Fruit fly (Drosophila melanogaster) whole organism, embryonic: ENCODE results near the gene CG42820.

ENCODE experiments used
- Atf6 ChIP-seq: fragments of 200-800 bp; sonication (Bioruptor generic); IDR thresholded peaks from 2 replicates; pipeline ENCODE4 v1.3.6; 2022; ENCODE audit warnings: missing biosample characterization, missing genetic modification characterization
- CG12391 ChIP-seq: fragments of 200-800 bp; sonication (Bioruptor generic); optimal IDR thresholded peaks from 3 replicates; lab custom pipeline; 2018; ENCODE audit warnings: missing biosample characterization, mild to moderate bottlenecking, missing genetic modification characterization, moderate library complexity
- CG13424 ChIP-seq: fragments of 200-800 bp; sonication (Bioruptor generic); optimal IDR thresholded peaks from 2 replicates; lab custom pipeline; 2019; ENCODE audit warnings: missing biosample characterization, mild to moderate bottlenecking, missing genetic modification characterization, moderate library complexity
- CG16813 ChIP-seq: fragments of 200-800 bp; sonication (Bioruptor generic); IDR thresholded peaks from 3 replicates; pipeline ENCODE4 v1.3.6; 2022; ENCODE audit warnings: missing biosample characterization, missing genetic modification characterization; ENCODE audit not compliant: partially characterized antibody
- CG17829 ChIP-seq: fragments of 200-800 bp; optimal IDR thresholded peaks from 2 replicates; lab custom pipeline; 2019; ENCODE audit warnings: missing biosample characterization, mild to moderate bottlenecking, missing genetic modification characterization, moderate library complexity
- CG5245 ChIP-seq: fragments of 200-800 bp; sonication (Bioruptor generic); optimal IDR thresholded peaks from 3 replicates; lab custom pipeline; 2016; ENCODE audit warnings: missing biosample characterization, missing genetic modification characterization
- CG7372 ChIP-seq: fragments of 200-800 bp; sonication (Bioruptor generic); IDR thresholded peaks from 2 replicates; pipeline ENCODE4 v1.3.6; 2022; ENCODE audit warnings: missing biosample characterization, missing genetic modification characterization
- Chrac-16 ChIP-seq: fragments of 200-800 bp; sonication (Bioruptor generic); optimal IDR thresholded peaks from 3 replicates; lab custom pipeline; 2016; ENCODE audit warnings: missing biosample characterization, missing genetic modification characterization
- Dip3 ChIP-seq: fragments of 200-800 bp; sonication (Bioruptor generic); optimal IDR thresholded peaks from 3 replicates; lab custom pipeline; 2016; ENCODE audit warnings: missing biosample characterization, missing genetic modification characterization
- Ets65A ChIP-seq: fragments of 200-800 bp; sonication (Bioruptor generic); peaks from one replicate; lab custom pipeline; 2016; ENCODE audit warnings: missing biosample characterization, missing genetic modification characterization
- Gug ChIP-seq: fragments of 200-800 bp; sonication (Bioruptor generic); IDR thresholded peaks from 4 replicates; pipeline ENCODE4 v1.3.6; 2022; ENCODE audit warnings: missing biosample characterization, missing genetic modification characterization
- Hey ChIP-seq: fragments of 200-800 bp; sonication (Bioruptor generic); optimal IDR thresholded peaks from 3 replicates; lab custom pipeline; 2018; ENCODE audit warnings: missing biosample characterization, mild to moderate bottlenecking, missing genetic modification characterization
- Hmr ChIP-seq: fragments of 200-800 bp; sonication (Bioruptor generic); optimal IDR thresholded peaks from 3 replicates; lab custom pipeline; 2017; ENCODE audit warnings: mild to moderate bottlenecking, missing biosample characterization, missing genetic modification reagents, missing genetic modification characterization
- Hr3 ChIP-seq: fragments of 200-800 bp; sonication (Bioruptor generic); optimal IDR thresholded peaks from 3 replicates; lab custom pipeline; 2016; ENCODE audit warnings: missing biosample characterization, missing genetic modification characterization
- Jarid2 ChIP-seq: fragments of 200-800 bp; sonication (Bioruptor generic); optimal IDR thresholded peaks from 3 replicates; lab custom pipeline; 2017; ENCODE audit warnings: mild to moderate bottlenecking, missing biosample characterization, missing genetic modification reagents, missing genetic modification characterization
- Max ChIP-seq: fragments of 200-800 bp; sonication (Bioruptor generic); optimal IDR thresholded peaks from 2 replicates; lab custom pipeline; 2016; ENCODE audit warnings: missing biosample characterization, mild to moderate bottlenecking, missing genetic modification characterization
- Oli ChIP-seq: fragments of 200-800 bp; sonication (Bioruptor generic); optimal IDR thresholded peaks from 2 replicates; lab custom pipeline; 2018; ENCODE audit warnings: missing biosample characterization, mild to moderate bottlenecking, missing genetic modification characterization, moderate library complexity
- Sox100B ChIP-seq: fragments of 200-800 bp; sonication (Bioruptor generic); optimal IDR thresholded peaks from 3 replicates; lab custom pipeline; 2018; ENCODE audit warnings: missing biosample characterization, mild to moderate bottlenecking, missing genetic modification characterization
- Taf1 ChIP-seq: fragments of 200-800 bp; sonication (Bioruptor generic); IDR thresholded peaks from 2 replicates; pipeline ENCODE4 v1.3.6; 2022; ENCODE audit warnings: missing biosample characterization, missing genetic modification characterization
- Tbp ChIP-seq: fragments of >200 bp; optimal IDR thresholded peaks from 2 replicates; lab custom pipeline; 2018; ENCODE audit warnings: missing biosample characterization, missing genetic modification characterization
- YL-1 ChIP-seq: fragments of 200-800 bp; sonication (Bioruptor generic); optimal IDR thresholded peaks from 3 replicates; lab custom pipeline; 2017; ENCODE audit warnings: missing biosample characterization, mild to moderate bottlenecking, missing genetic modification characterization
- bbx ChIP-seq: fragments of 200-800 bp; sonication (Bioruptor generic); IDR thresholded peaks from 2 replicates; pipeline ENCODE4 v1.3.6; 2022; ENCODE audit warnings: missing biosample characterization, missing genetic modification characterization; ENCODE audit not compliant: partially characterized antibody
- crc ChIP-seq: fragments of 200-800 bp; sonication (Bioruptor generic); optimal IDR thresholded peaks from 2 replicates; lab custom pipeline; 2016; ENCODE audit warnings: missing biosample characterization, missing genetic modification characterization
- cwo ChIP-seq: fragments of 200-800 bp; sonication (Bioruptor generic); optimal IDR thresholded peaks from 3 replicates; lab custom pipeline; 2017; ENCODE audit warnings: missing biosample characterization, missing genetic modification characterization, mild to moderate bottlenecking, moderate library complexity, missing genetic modification reagents
- dmrt11E ChIP-seq: fragments of 200-800 bp; sonication (Bioruptor generic); optimal IDR thresholded peaks from 3 replicates; lab custom pipeline; 2018; ENCODE audit warnings: missing biosample characterization, mild to moderate bottlenecking, missing genetic modification characterization, moderate library complexity
- ftz-f1 ChIP-seq: fragments of 200-800 bp; sonication (Bioruptor generic); optimal IDR thresholded peaks from 2 replicates; lab custom pipeline; 2016; ENCODE audit warnings: missing biosample characterization, missing genetic modification characterization
- gfzf ChIP-seq: fragments of 200-800 bp; sonication (Bioruptor generic); optimal IDR thresholded peaks from 2 replicates; lab custom pipeline; 2016; ENCODE audit warnings: missing biosample characterization, mild to moderate bottlenecking, missing genetic modification characterization, moderate library complexity
- pan ChIP-seq, 4 experiments: fragments of >200 bp in 3 of 4; fragments of 200-800 bp in 1 of 4; sonication (Bioruptor generic) in 1 of 4; optimal IDR thresholded peaks in 3 of 4; IDR thresholded peaks in 1 of 4; 2 replicates each; pipeline versions ENCODE4 v1.3.6 to Lab custom; 2017 to 2022; ENCODE audit warnings: missing biosample characterization in 2 of 4, missing genetic modification characterization in 2 of 4, mixed read lengths in 1 of 4
- prd ChIP-seq, 3 experiments: fragments of >200 bp in 2 of 3; fragments of 200-800 bp in 1 of 3; sonication (Bioruptor generic) in 1 of 3; optimal IDR thresholded peaks in 2 of 3; IDR thresholded peaks in 1 of 3; 2 replicates in 2 of 3; 3 replicates in 1 of 3; pipeline versions ENCODE4 v1.3.6 to Lab custom; 2017 to 2022; ENCODE audit warnings: missing biosample characterization in 1 of 3, missing genetic modification characterization in 1 of 3
- ranshi ChIP-seq: fragments of 200-800 bp; sonication (Bioruptor generic); IDR thresholded peaks from 2 replicates; pipeline ENCODE4 v1.3.6; 2022; ENCODE audit warnings: missing biosample characterization, missing genetic modification characterization
- salm ChIP-seq: fragments of 200-800 bp; sonication (Bioruptor generic); optimal IDR thresholded peaks from 2 replicates; lab custom pipeline; 2018; ENCODE audit warnings: missing biosample characterization, mild to moderate bottlenecking, missing genetic modification characterization
- slp2 ChIP-seq: fragments of 200-800 bp; sonication (Bioruptor generic); optimal IDR thresholded peaks from 2 replicates; lab custom pipeline; 2016; ENCODE audit warnings: missing biosample characterization, missing genetic modification characterization
- sob ChIP-seq: fragments of 200-800 bp; sonication (Bioruptor generic); IDR thresholded peaks from 2 replicates; pipeline ENCODE4 v1.3.6; 2022; ENCODE audit warnings: missing biosample characterization, missing genetic modification characterization
- usp ChIP-seq: fragments of >200 bp; optimal IDR thresholded peaks from 2 replicates; lab custom pipeline; 2017; ENCODE audit warnings: missing biosample characterization, missing genetic modification characterization

The CG42820 gene

DNA sequence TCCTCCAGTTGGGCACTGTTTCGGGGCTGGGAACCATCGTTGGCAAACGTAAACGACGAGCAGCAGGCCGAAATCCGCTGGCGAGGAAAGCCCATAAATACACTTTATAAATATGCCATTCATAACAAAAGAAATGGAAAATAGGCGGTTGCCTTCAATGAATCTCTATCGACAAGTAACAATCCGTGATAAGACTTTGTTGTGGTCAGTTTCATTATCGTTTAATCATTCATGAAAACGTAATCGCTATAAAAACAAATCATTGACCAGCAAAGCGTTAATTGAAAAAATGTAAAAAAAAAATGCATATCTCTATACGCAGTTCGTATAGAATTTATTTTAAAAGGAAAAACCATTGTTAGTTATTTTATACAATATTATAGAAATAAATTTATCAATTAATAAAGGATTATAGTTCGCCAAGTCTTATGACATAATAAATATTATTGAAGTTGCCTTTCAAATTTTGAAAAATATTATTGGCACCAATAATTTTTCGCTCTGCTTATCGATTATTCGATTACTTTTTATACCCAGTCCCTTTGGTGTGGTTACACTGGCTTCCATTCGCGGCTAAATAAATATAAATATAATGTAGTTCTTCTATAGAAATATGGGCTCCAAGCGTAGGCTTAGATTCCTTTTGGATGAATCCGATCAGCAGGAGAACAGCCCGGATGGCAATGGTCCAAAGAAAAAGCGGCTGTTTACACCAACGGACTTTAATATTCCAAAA is 7.8 kb upstream of the CG42820 start, which contains the start of gene CG31898 (continued):
- TF ChIP-seq Max (no peak), Dip3 (no peak), cwo (no peak), ftz-f1 (GFP tag; lab: Kevin White, UChicago) (no peak), Jarid2 (GFP tag; lab: Kevin White, UChicago) (no peak), Hr3 (GFP tag; lab: Kevin White, UChicago) (no peak), Taf1 (GFP tag; lab: Robert Waterston, UW) (no peak), crc (GFP tag; lab: Kevin White, UChicago) (no peak)

DNA sequence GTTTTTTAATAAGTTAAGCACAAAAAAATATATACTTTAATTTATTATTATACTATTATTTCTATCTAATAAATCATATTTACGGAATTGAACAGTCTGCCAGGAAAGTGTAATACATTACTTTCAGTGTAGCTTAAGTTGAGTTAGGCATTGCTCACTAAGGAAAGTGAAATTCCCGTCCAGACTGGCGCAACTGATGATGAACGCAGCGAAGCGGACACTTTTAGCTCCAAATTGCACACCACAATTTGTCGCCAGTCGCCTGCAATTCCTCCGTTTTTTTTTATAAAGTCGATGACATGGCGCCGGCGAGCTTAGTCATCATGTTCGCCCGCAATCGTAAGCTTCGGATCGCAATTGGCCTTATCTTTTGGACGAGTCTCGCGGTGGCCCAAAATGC is 6.5 kb upstream of the CG42820 start, which contains the start of gene CG13386:
TSS of gene CG13386 (plus strand) at position 301 of the 400 bp plus-strand sequence.
- TF ChIP-seq Ets65A (GFP tag; lab: Kevin White, UChicago), result peak; percentile 22
- TF ChIP-seq prd (optimal IDR thresholded peaks at IDR 0.05; lab: Kevin White, UChicago), result no peak
- peak; percentile 7; the same call in 1 of the 3 replicates for TF ChIP-seq prd (GFP tag; IDR thresholded peaks at IDR 0.05; lab: Robert Waterston, UW)
- no peak for TF ChIP-seq pan (optimal IDR thresholded peaks at IDR 0.05; lab: Kevin White, UChicago)
- no peak for TF ChIP-seq pan (GFP tag; optimal IDR thresholded peaks at IDR 0.05 in 1 of 2, IDR thresholded peaks at IDR 0.05 in 1 of 2)
- no peak for TF ChIP-seq Gug (GFP tag; lab: Robert Waterston, UW)

DNA sequence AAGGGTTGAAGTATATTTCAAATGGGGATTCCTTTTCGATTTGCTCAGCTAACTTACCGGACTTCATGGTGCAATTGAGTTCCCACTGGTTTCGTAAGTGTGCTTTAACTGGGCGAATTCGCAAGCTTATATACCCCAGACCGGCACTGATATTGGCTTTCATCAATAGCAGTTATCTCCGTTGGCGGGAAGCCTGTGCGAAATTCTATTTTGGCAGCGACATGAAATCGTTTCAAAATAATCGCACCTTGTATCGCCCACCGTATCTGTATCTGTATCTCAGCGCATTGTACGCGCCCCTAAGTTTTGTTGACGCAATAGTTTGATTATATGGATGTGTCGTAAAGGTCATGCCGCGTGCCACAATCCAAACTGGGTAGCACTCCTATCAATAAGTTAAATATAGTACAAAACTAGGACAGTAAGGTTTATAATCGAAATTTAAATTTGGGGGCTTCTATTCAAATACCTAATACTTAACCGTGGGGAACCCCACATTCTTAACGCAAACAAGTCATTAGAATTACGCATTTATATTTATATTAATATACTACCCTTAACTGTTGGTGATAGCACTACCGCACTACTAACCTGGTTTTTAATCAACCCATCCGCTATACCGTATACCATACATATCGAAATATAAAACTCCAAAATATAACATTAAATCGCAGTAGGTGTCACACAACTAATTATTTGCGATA is 4.0 kb upstream of the CG42820 start, which contains the start of the genes Peritrophin-15a and CG13385:
TSS of gene Peritrophin-15a (minus strand) at position 101 of the 704 bp plus-strand sequence.
TSS of gene CG13385 (plus strand) at position 654 of the 704 bp plus-strand sequence.
- no peak for TF ChIP-seq CG17829 (tag; lab: Kevin White, UChicago)
- no peak for TF ChIP-seq Tbp
- no peak for TF ChIP-seq Hey (tag; lab: Kevin White, UChicago)
- no peak for TF ChIP-seq Hmr (GFP tag; lab: Kevin White, UChicago)
- no peak for TF ChIP-seq Sox100B (GFP tag; lab: Kevin White, UChicago)
- no peak for TF ChIP-seq dmrt11E (tag; lab: Kevin White, UChicago)
- TF ChIP-seq bbx (GFP tag; lab: Robert Waterston, UW), result no peak
- TF ChIP-seq Atf6 (GFP tag; lab: Robert Waterston, UW), result no peak
- TF ChIP-seq Chrac-16, result no peak
- no peak for TF ChIP-seq CG13424 (tag; lab: Kevin White, UChicago)
- TF ChIP-seq CG5245 (GFP tag; lab: Kevin White, UChicago), result no peak

DNA sequence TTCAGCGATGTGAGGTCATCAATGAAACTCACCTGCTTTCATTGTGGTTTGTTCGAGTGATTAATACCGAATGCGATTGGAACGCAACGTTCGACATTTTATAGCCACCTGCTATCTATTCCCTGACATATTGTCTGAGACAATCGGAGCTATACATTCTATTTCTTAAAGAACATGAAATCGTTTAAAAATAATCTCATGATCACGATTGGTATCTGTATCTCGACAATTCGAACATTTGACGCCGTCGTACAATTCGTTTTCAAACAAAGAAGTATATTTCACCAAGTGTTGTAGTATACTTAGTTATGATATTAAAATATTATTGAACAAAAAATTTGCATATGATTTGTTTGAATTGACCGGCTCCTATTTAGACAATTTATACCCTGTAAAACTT is 2.6 kb upstream of the CG42820 start, which contains the start of gene Peritrophin-15b:
TSS of gene Peritrophin-15b (minus strand) at position 101 of the 400 bp plus-strand sequence.
- TF ChIP-seq CG16813 (GFP tag; lab: Robert Waterston, UW) (no peak), CG12391 (tag; lab: Kevin White, UChicago) (no peak), Oli (no peak), slp2 (GFP tag; lab: Kevin White, UChicago) (no peak), gfzf (GFP tag; lab: Kevin White, UChicago) (no peak), YL-1 (GFP tag; lab: Kevin White, UChicago) (no peak)

DNA sequence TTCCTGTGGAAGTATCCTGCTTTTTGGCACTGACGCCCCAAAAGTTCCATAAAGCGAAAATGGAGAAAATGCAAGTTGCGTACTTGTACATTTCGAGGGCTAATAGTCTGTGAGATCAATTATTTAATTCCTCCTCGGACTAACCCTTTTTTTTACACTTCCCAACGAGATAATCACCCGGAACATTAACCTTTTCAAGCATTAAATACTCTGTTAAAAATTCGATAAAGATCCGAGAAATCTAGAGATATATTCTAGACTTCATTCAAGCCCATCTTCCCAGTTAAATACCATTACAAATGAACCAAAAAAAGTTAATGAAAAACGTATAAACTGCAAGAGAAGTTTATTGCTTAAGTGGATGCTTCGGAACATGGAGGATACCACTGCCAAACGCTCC is 2.0 kb upstream of the CG42820 start, which contains the start of gene lectin-29Ca:
TSS of gene lectin-29Ca (minus strand) at position 101 of the 400 bp plus-strand sequence.
- TF ChIP-seq CG7372 (GFP tag; lab: Robert Waterston, UW) (no peak), usp (GFP tag; lab: Kevin White, UChicago) (no peak), ranshi (GFP tag; lab: Robert Waterston, UW) (no peak), salm (no peak), sob (GFP tag; lab: Robert Waterston, UW) (no peak)
- TF ChIP-seq, all 482 proteins: peak for 0
